Fruit fly (Drosophila melanogaster): Measurements from ENCODE around the gene CG43390.

DNA sequence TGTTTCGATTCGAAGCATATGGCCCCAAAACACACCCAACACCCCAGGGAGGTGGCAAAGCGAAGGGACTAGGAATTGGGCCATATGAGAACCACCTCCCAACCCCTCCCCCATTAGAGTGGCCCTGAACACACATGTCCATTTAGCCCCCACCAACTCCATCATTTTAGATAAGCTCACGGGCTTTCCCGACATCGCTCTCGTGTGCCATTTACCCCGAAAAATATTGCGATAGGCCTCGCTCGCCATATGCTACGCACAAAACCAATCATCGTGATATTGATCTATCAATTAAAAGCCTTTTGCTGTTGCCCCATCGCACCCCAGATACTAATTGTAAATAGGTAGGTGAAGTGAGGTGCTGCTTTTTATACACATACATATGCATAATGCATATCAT, 49.4 kb downstream of the CG43390 start:
- TF ChIP-seq dl (GFP tag; optimal IDR thresholded peaks at IDR 0.05; ENCODE audit: insufficient read depth in 1 of 2, partially characterized antibody in 2 of 2) (no peak), Hr83 (GFP tag; optimal IDR thresholded peaks at IDR 0.05; ENCODE audit: poor library complexity, severe bottlenecking) (no peak), br (GFP tag; optimal IDR thresholded peaks at IDR 0.05) (no peak), psq (GFP tag; optimal IDR thresholded peaks at IDR 0.05) (no peak), fru (GFP tag; optimal IDR thresholded peaks at IDR 0.05) (no peak), lola (GFP tag; optimal IDR thresholded peaks at IDR 0.05) (no peak), jim (GFP tag; optimal IDR thresholded peaks at IDR 0.05) (no peak)
